Fruit fly (Drosophila melanogaster): ENCODE data around the gene CG31021.

DNA sequence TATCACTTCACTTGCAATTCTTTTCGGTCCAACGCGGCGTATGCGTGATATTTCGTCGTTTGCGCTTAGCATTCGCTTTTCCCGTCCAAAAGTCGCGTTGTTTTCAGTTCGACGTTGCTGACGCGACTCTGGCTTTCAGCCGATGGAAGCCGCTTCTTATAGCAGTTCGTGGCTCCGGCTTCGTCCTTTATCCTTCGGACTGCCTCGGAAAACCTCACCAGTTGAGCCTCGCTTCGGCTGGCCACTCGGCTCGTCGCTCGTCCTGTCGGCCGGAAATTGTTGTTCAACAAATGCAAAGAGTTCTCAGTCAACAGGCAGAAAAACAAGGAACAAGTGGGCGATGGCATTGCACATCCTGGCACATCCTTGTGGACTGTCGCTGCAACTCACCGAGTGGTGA is 41.9 kb upstream of the CG31021 start, which contains the start of gene CG34155:
- TF ChIP-seq rgr (GFP tag; optimal IDR thresholded peaks at IDR 0.05) (no peak), woc (GFP tag; optimal IDR thresholded peaks at IDR 0.05) (no peak), CG9705 (GFP tag; optimal IDR thresholded peaks at IDR 0.05) (no peak), Hr78 (GFP tag; optimal IDR thresholded peaks at IDR 0.05) (no peak), Dfd (GFP tag; optimal IDR thresholded peaks at IDR 0.05) (no peak), GATAd (GFP tag; optimal IDR thresholded peaks at IDR 0.05) (no peak), Myc (optimal IDR thresholded peaks at IDR 0.05) (no peak), psq (GFP tag; optimal IDR thresholded peaks at IDR 0.05) (no peak)

All from whole organism, wandering third instar larva.